Fruit fly (Drosophila melanogaster) whole organism, prepupa: ENCODE data around the gene dah.

Experiments
- CG10631 ChIP-seq: fragments of 200-800 bp; sonication (Bioruptor generic); optimal IDR thresholded peaks from 2 replicates; lab custom pipeline; 2016; ENCODE audit warnings: missing biosample characterization, missing genetic modification characterization
- CG10669 ChIP-seq: fragments of 200-800 bp; sonication (Bioruptor generic); optimal IDR thresholded peaks from 3 replicates; lab custom pipeline; 2018; ENCODE audit warnings: missing biosample characterization, mild to moderate bottlenecking, missing genetic modification characterization, moderate library complexity
- CG11294 ChIP-seq: fragments of 200-800 bp; sonication (Bioruptor generic); IDR thresholded peaks from 2 replicates; pipeline ENCODE4 v1.3.6; 2022; ENCODE audit warnings: missing biosample characterization, missing genetic modification characterization
- CG11762 ChIP-seq: fragments of 200-800 bp; sonication (Bioruptor generic); optimal IDR thresholded peaks from 3 replicates; lab custom pipeline; 2016; ENCODE audit warnings: missing biosample characterization, missing genetic modification characterization; ENCODE audit not compliant: insufficient read depth
- CG15336 ChIP-seq: fragments of 200-800 bp; sonication (Bioruptor generic); IDR thresholded peaks from 2 replicates; pipeline ENCODE4 v1.3.6; 2022; ENCODE audit warnings: missing biosample characterization, missing genetic modification characterization
- CG1621 ChIP-seq: fragments of 200-800 bp; sonication (Bioruptor generic); optimal IDR thresholded peaks from 3 replicates; lab custom pipeline; 2018; ENCODE audit warnings: missing biosample characterization, mild to moderate bottlenecking, missing genetic modification characterization
- CG16779 ChIP-seq: fragments of 200-800 bp; sonication (Bioruptor generic); optimal IDR thresholded peaks from 3 replicates; lab custom pipeline; 2017; ENCODE audit warnings: missing biosample characterization, mild to moderate bottlenecking, missing genetic modification characterization
- CG3032 ChIP-seq: fragments of 200-800 bp; optimal IDR thresholded peaks from 2 replicates; lab custom pipeline; 2019; ENCODE audit warnings: missing biosample characterization, mild to moderate bottlenecking, missing genetic modification characterization, moderate library complexity
- CG31627 ChIP-seq: fragments of 200-800 bp; sonication (Bioruptor generic); optimal IDR thresholded peaks from 3 replicates; lab custom pipeline; 2016; ENCODE audit warnings: missing biosample characterization, missing genetic modification characterization
- CG32006 ChIP-seq: fragments of 200-800 bp; sonication (Bioruptor generic); optimal IDR thresholded peaks from 3 replicates; lab custom pipeline; 2017; ENCODE audit warnings: missing biosample characterization, mild to moderate bottlenecking, missing genetic modification characterization
- CG34406 ChIP-seq: fragments of 200-800 bp; sonication (Bioruptor generic); optimal IDR thresholded peaks from 3 replicates; lab custom pipeline; 2016; ENCODE audit warnings: missing biosample characterization, missing genetic modification characterization
- CG3919 ChIP-seq: fragments of 200-800 bp; sonication (Bioruptor generic); optimal IDR thresholded peaks from 3 replicates; lab custom pipeline; 2016; ENCODE audit warnings: missing biosample characterization, missing genetic modification characterization
- CG4318 ChIP-seq: fragments of 200-800 bp; sonication (Bioruptor generic); optimal IDR thresholded peaks from 3 replicates; lab custom pipeline; 2017; ENCODE audit warnings: missing biosample characterization, mild to moderate bottlenecking, missing genetic modification characterization
- CG6163 ChIP-seq: fragments of 200-800 bp; sonication (Bioruptor generic); IDR thresholded peaks from 3 replicates; pipeline ENCODE4 v1.3.6; 2022; ENCODE audit warnings: missing biosample characterization, missing genetic modification characterization
- CG6792 ChIP-seq: fragments of 200-800 bp; sonication (Bioruptor generic); optimal IDR thresholded peaks from 3 replicates; lab custom pipeline; 2016; ENCODE audit warnings: missing biosample characterization, missing genetic modification characterization
- CG6808 ChIP-seq: fragments of 200-800 bp; sonication (Bioruptor generic); optimal IDR thresholded peaks from 3 replicates; lab custom pipeline; 2017; ENCODE audit warnings: missing biosample characterization, missing genetic modification characterization, mild to moderate bottlenecking, moderate library complexity, missing genetic modification reagents
- CG6854 ChIP-seq: fragments of 200-800 bp; sonication (Bioruptor generic); optimal IDR thresholded peaks from 2 replicates; lab custom pipeline; 2017; ENCODE audit warnings: missing biosample characterization, mild to moderate bottlenecking, missing genetic modification characterization
- CG7368 ChIP-seq: fragments of 200-800 bp; sonication (Bioruptor generic); optimal IDR thresholded peaks from 3 replicates; lab custom pipeline; 2016; ENCODE audit warnings: missing biosample characterization, missing genetic modification characterization
- CG8119 ChIP-seq: fragments of 200-800 bp; sonication (Bioruptor generic); IDR thresholded peaks from 3 replicates; pipeline ENCODE4 v1.3.6; 2022; ENCODE audit warnings: missing biosample characterization, missing genetic modification characterization
- CG8319 ChIP-seq: fragments of 200-800 bp; sonication (Bioruptor generic); optimal IDR thresholded peaks from 3 replicates; lab custom pipeline; 2016; ENCODE audit warnings: missing biosample characterization, missing genetic modification characterization
- CG9139 ChIP-seq: fragments of 200-800 bp; sonication (Bioruptor generic); optimal IDR thresholded peaks from 3 replicates; lab custom pipeline; 2017; ENCODE audit warnings: missing biosample characterization, mild to moderate bottlenecking, missing genetic modification characterization
- Eip75B ChIP-seq: fragments of 200-800 bp; sonication (Bioruptor generic); optimal IDR thresholded peaks from 3 replicates; lab custom pipeline; 2016; ENCODE audit warnings: missing biosample characterization, missing genetic modification characterization
- Eip78C ChIP-seq: fragments of 200-800 bp; sonication (Bioruptor generic); peaks from one replicate; lab custom pipeline; 2016; ENCODE audit warnings: missing biosample characterization, missing genetic modification characterization
- Eip93F ChIP-seq: fragments of 200-800 bp; sonication (Bioruptor generic); optimal IDR thresholded peaks from 2 replicates; lab custom pipeline; 2016; ENCODE audit warnings: missing biosample characterization, mild to moderate bottlenecking, missing genetic modification characterization
- Ets21C ChIP-seq: fragments of 200-800 bp; sonication (Bioruptor generic); optimal IDR thresholded peaks from 3 replicates; lab custom pipeline; 2016; ENCODE audit warnings: missing biosample characterization, missing genetic modification characterization
- Ets96B ChIP-seq: fragments of 200-800 bp; optimal IDR thresholded peaks from 2 replicates; lab custom pipeline; 2019; ENCODE audit warnings: missing biosample characterization, mild to moderate bottlenecking, missing genetic modification characterization, moderate library complexity
- Gug ChIP-seq: fragments of 200-800 bp; sonication (Bioruptor generic); IDR thresholded peaks from 2 replicates; pipeline ENCODE4 v1.3.6; 2022; ENCODE audit warnings: missing biosample characterization, missing genetic modification characterization
- Hr4 ChIP-seq: fragments of 200-800 bp; sonication (Bioruptor generic); optimal IDR thresholded peaks from 3 replicates; lab custom pipeline; 2016; ENCODE audit warnings: missing biosample characterization, missing genetic modification characterization
- Lpt ChIP-seq: fragments of 200-800 bp; sonication (Bioruptor generic); optimal IDR thresholded peaks from 3 replicates; lab custom pipeline; 2016; ENCODE audit warnings: missing biosample characterization, missing genetic modification characterization
- Met ChIP-seq: fragments of 200-800 bp; sonication (Bioruptor generic); optimal IDR thresholded peaks from 3 replicates; lab custom pipeline; 2016; ENCODE audit warnings: missing biosample characterization, missing genetic modification characterization
- Smox ChIP-seq: fragments of 200-800 bp; sonication (Bioruptor generic); optimal IDR thresholded peaks from 3 replicates; lab custom pipeline; 2016; ENCODE audit warnings: missing biosample characterization, missing genetic modification characterization
- Sox102F ChIP-seq: fragments of 200-800 bp; sonication (Bioruptor generic); optimal IDR thresholded peaks from 2 replicates; lab custom pipeline; 2016; ENCODE audit warnings: missing biosample characterization, mild to moderate bottlenecking, missing genetic modification characterization
- Sox15 ChIP-seq: fragments of 200-800 bp; sonication (Bioruptor generic); optimal IDR thresholded peaks from 3 replicates; lab custom pipeline; 2016; ENCODE audit warnings: missing biosample characterization, missing genetic modification characterization
- achi ChIP-seq: fragments of 200-800 bp; sonication (Bioruptor generic); optimal IDR thresholded peaks from 3 replicates; lab custom pipeline; 2016; ENCODE audit warnings: missing biosample characterization, missing genetic modification characterization
- acj6 ChIP-seq: fragments of 200-800 bp; sonication (Bioruptor generic); optimal IDR thresholded peaks from 3 replicates; lab custom pipeline; 2016; ENCODE audit warnings: missing biosample characterization, missing genetic modification characterization
- cyc ChIP-seq: fragments of 200-800 bp; sonication (Bioruptor generic); optimal IDR thresholded peaks from 3 replicates; lab custom pipeline; 2016; ENCODE audit warnings: missing biosample characterization, missing genetic modification characterization
- dac ChIP-seq: fragments of 200-800 bp; sonication (Bioruptor generic); optimal IDR thresholded peaks from 2 replicates; lab custom pipeline; 2017; ENCODE audit warnings: missing biosample characterization, mild to moderate bottlenecking, missing genetic modification characterization
- dsx ChIP-seq: fragments of 200-800 bp; optimal IDR thresholded peaks from 3 replicates; lab custom pipeline; 2019; ENCODE audit warnings: missing biosample characterization, mild to moderate bottlenecking, missing genetic modification characterization, moderate library complexity; ENCODE audit not compliant: poor library complexity, severe bottlenecking
- eg ChIP-seq: fragments of 200-800 bp; sonication (Bioruptor generic); IDR thresholded peaks from 3 replicates; pipeline ENCODE4 v1.3.6; 2022; ENCODE audit warnings: missing biosample characterization, missing genetic modification characterization
- esn ChIP-seq: fragments of 200-800 bp; sonication (Bioruptor generic); optimal IDR thresholded peaks from 2 replicates; lab custom pipeline; 2016; ENCODE audit warnings: missing biosample characterization, mild to moderate bottlenecking, missing genetic modification characterization, moderate library complexity
- fd59A ChIP-seq: fragments of 200-800 bp; sonication (Bioruptor generic); optimal IDR thresholded peaks from 2 replicates; lab custom pipeline; 2017; ENCODE audit warnings: missing biosample characterization, mild to moderate bottlenecking, missing genetic modification characterization, missing genetic modification reagents
- fd85E ChIP-seq: fragments of 200-800 bp; sonication (Bioruptor generic); optimal IDR thresholded peaks from 3 replicates; lab custom pipeline; 2016; ENCODE audit warnings: missing biosample characterization, missing genetic modification characterization
- fkh ChIP-seq: fragments of 200-800 bp; sonication (Bioruptor generic); optimal IDR thresholded peaks from 3 replicates; lab custom pipeline; 2017; ENCODE audit warnings: missing biosample characterization, mild to moderate bottlenecking, missing genetic modification characterization, moderate library complexity
- lz ChIP-seq: fragments of 200-800 bp; sonication (Bioruptor generic); optimal IDR thresholded peaks from 3 replicates; lab custom pipeline; 2016; ENCODE audit warnings: missing biosample characterization, missing genetic modification characterization
- net ChIP-seq: fragments of 200-800 bp; sonication (Bioruptor generic); optimal IDR thresholded peaks from 3 replicates; lab custom pipeline; 2016; ENCODE audit warnings: missing biosample characterization, missing genetic modification characterization
- pdm3 ChIP-seq: fragments of 200-800 bp; sonication (Bioruptor generic); optimal IDR thresholded peaks from 3 replicates; lab custom pipeline; 2016; ENCODE audit warnings: missing biosample characterization, missing genetic modification characterization
- salr ChIP-seq, 2 experiments: fragments of 200-800 bp; sonication (Bioruptor generic); optimal IDR thresholded peaks; 3 replicates each; lab custom pipeline; 2016 to 2018; ENCODE audit warnings: missing biosample characterization in 2 of 2, missing genetic modification characterization in 2 of 2, mild to moderate bottlenecking in 1 of 2
- spab ChIP-seq: fragments of 200-800 bp; sonication (Bioruptor generic); optimal IDR thresholded peaks from 2 replicates; lab custom pipeline; 2017; ENCODE audit warnings: missing biosample characterization, mild to moderate bottlenecking, missing genetic modification characterization, missing genetic modification reagents
- ss ChIP-seq, 2 experiments: fragments of 200-800 bp; sonication (Bioruptor generic); optimal IDR thresholded peaks; 2 replicates in 1 of 2; 3 replicates in 1 of 2; lab custom pipeline; 2017 to 2018; ENCODE audit warnings: mild to moderate bottlenecking in 2 of 2, missing biosample characterization in 2 of 2, missing genetic modification characterization in 2 of 2, moderate library complexity in 1 of 2
- svp ChIP-seq: fragments of 200-800 bp; sonication (Bioruptor generic); peaks from one replicate; lab custom pipeline; 2016; ENCODE audit warnings: missing biosample characterization, missing genetic modification characterization
- topi ChIP-seq: fragments of 200-800 bp; sonication (Bioruptor generic); optimal IDR thresholded peaks from 3 replicates; lab custom pipeline; 2016; ENCODE audit warnings: missing biosample characterization, missing genetic modification characterization
- vri ChIP-seq: fragments of 200-800 bp; sonication (Bioruptor generic); optimal IDR thresholded peaks from 3 replicates; lab custom pipeline; 2016; ENCODE audit warnings: missing biosample characterization, mild to moderate bottlenecking, missing genetic modification characterization

Gene dah

DNA sequence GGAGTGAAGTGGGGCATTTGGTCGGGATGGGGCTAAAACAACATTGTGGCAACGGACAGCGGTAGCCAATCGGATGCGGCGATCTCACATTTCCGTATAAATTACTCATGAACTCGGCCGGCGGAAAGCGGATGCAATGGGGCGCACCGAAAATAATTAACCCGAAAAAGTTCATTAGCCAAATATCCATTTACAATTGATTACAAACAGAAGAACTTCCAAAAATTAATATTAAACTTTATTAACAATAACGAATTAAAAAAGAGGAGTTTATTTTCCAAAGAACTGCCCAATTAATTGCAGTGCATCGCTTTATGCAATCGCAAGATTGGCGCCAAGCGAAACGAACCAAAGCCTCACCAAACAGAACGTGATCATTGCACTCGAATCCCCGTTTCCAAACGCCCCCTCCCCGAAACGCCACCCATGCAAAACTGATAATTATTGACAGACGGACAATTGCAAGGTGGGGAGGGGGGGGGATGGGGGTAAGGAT is 14.3 kb upstream of the dah start:
- TF ChIP-seq ss (GFP tag; optimal IDR thresholded peaks at IDR 0.05; lab: Kevin White, UChicago) (no peak), fd59A (GFP tag; lab: Kevin White, UChicago) (no peak), CG34406 (peak; percentile 31), CG6808 (GFP tag; lab: Kevin White, UChicago) (no peak), Eip75B (no peak), CG6854 (GFP tag; lab: Kevin White, UChicago) (no peak), CG3919 (no peak), CG8119 (GFP tag; lab: Robert Waterston, UW) (0 out of 3 replicates have a peak, but pooled peaks have one; percentile 9), lz (GFP tag; lab: Kevin White, UChicago) (no peak), achi (GFP tag; lab: Kevin White, UChicago) (peak; percentile 22), CG10631 (GFP tag; lab: Kevin White, UChicago) (peak; percentile 34), CG6792 (no peak), fd85E (no peak), CG3032 (tag; lab: Kevin White, UChicago) (no peak), dsx (peak; percentile 3), cyc (peak; percentile 8), CG10669 (GFP tag; lab: Kevin White, UChicago) (peak; percentile 16), Eip93F (GFP tag; lab: Kevin White, UChicago) (no peak), Ets21C (no peak), CG1621 (no peak), CG11294 (peak; percentile 13; the same call in 1 of the 2 replicates), CG6163 (no peak), Gug (GFP tag; lab: Robert Waterston, UW) (peak; percentile 56), topi (GFP tag; lab: Kevin White, UChicago) (peak; percentile 37), Lpt (GFP tag; lab: Kevin White, UChicago) (no peak), net (GFP tag; lab: Kevin White, UChicago) (no peak), svp (GFP tag; lab: Kevin White, UChicago) (peak; percentile 76), CG16779 (no peak), Ets96B (tag; lab: Kevin White, UChicago) (peak; percentile 5), eg (peak; percentile 44; the same call in 1 of the 3 replicates), Sox102F (GFP tag; lab: Kevin White, UChicago) (no peak), Hr4 (GFP tag; lab: Kevin White, UChicago) (peak; percentile 13), CG8319 (GFP tag; lab: Kevin White, UChicago) (no peak), pdm3 (GFP tag; lab: Kevin White, UChicago) (peak; percentile 12), Eip78C (peak; percentile 45), vri (GFP tag; lab: Kevin White, UChicago) (no peak), CG11762 (GFP tag; lab: Kevin White, UChicago) (no peak), acj6 (GFP tag; lab: Kevin White, UChicago) (peak; percentile 25), CG32006 (peak; percentile 63), CG4318 (GFP tag; lab: Kevin White, UChicago) (no peak), CG7368 (no peak), CG31627 (GFP tag; lab: Kevin White, UChicago) (peak; percentile 25), Smox (no peak), CG9139 (GFP tag; lab: Kevin White, UChicago) (no peak), CG15336 (GFP tag; lab: Robert Waterston, UW) (peak; percentile 62), Met (GFP tag; lab: Kevin White, UChicago) (peak; percentile 29), fkh (GFP tag; lab: Kevin White, UChicago) (no peak), spab (GFP tag; lab: Kevin White, UChicago) (no peak), esn (GFP tag; lab: Kevin White, UChicago) (peak; percentile 30), dac (GFP tag; lab: Kevin White, UChicago) (no peak), Sox15 (GFP tag; lab: Kevin White, UChicago) (no peak), salr (GFP tag; optimal IDR thresholded peaks at IDR 0.05; lab: Kevin White, UChicago) (no peak)
